Worm (Caenorhabditis elegans) whole organism, L1 larva: ENCODE measurements around the gene T05C3.6.

ENCODE experiments used
- C34B4.2 ChIP-seq: sonication (generic microtip); optimal IDR thresholded peaks from 2 replicates; lab custom pipeline; 2017; ENCODE audit warnings: mild to moderate bottlenecking, missing genetic modification characterization, missing compliant biosample characterization
- alr-1 ChIP-seq: fragments of 200-800 bp; sonication (Bioruptor generic); optimal IDR thresholded peaks from 2 replicates; lab custom pipeline; 2018; ENCODE audit warnings: borderline replicate concordance, mild to moderate bottlenecking, missing genetic modification characterization, missing compliant biosample characterization
- ama-1 ChIP-seq: fragments of 150-350 bp; optimal IDR thresholded peaks from 2 replicates; lab custom pipeline; 2014
- ceh-63 ChIP-seq: fragments of 200-800 bp; sonication (Bioruptor generic); optimal IDR thresholded peaks from 2 replicates; lab custom pipeline; 2018; ENCODE audit warnings: mild to moderate bottlenecking, missing genetic modification characterization, missing compliant biosample characterization
- ceh-88 ChIP-seq: fragments of 200-800 bp; sonication (Bioruptor generic); IDR thresholded peaks from 2 replicates; pipeline ENCODE4 v1.3.6; 2022; ENCODE audit warnings: missing genetic modification characterization, missing compliant biosample characterization
- efl-1 ChIP-seq, 4 experiments: fragments of 150-350 bp; optimal IDR thresholded peaks in 3 of 4; peaks in 1 of 4; 1 replicate in 1 of 4; 2 replicates in 3 of 4; lab custom pipeline; 2014; ENCODE audit warnings: missing biosample characterization in 2 of 4, missing genetic modification characterization in 2 of 4, missing genetic modification reagents in 2 of 4
- elt-3 ChIP-seq, 6 experiments: fragments of 150-350 bp in 1 of 6; sonication (generic microtip); optimal IDR thresholded peaks; 2 replicates each; lab custom pipeline; 2017 to 2018; ENCODE audit warnings: missing biosample characterization in 6 of 6, missing genetic modification characterization in 6 of 6, inconsistent platforms in 1 of 6
- ets-5 ChIP-seq: fragments of 200-800 bp; sonication (Bioruptor generic); IDR thresholded peaks from 2 replicates; pipeline ENCODE4 v1.3.6; 2022; ENCODE audit warnings: missing genetic modification characterization, missing compliant biosample characterization
- fkh-4 ChIP-seq: sonication (generic microtip); optimal IDR thresholded peaks from 2 replicates; lab custom pipeline; 2016; ENCODE audit warnings: missing compliant biosample characterization, missing genetic modification characterization, borderline replicate concordance
- fkh-8 ChIP-seq: sonication (generic microtip); optimal IDR thresholded peaks from 2 replicates; lab custom pipeline; 2016; ENCODE audit warnings: mild to moderate bottlenecking, missing genetic modification characterization, missing compliant biosample characterization
- fos-1 ChIP-seq: fragments of 150-350 bp; optimal IDR thresholded peaks from 2 replicates; lab custom pipeline; 2014; ENCODE audit warnings: missing biosample characterization, missing genetic modification characterization
- grh-1 ChIP-seq: fragments of 200-800 bp; sonication (Bioruptor generic); IDR thresholded peaks from 2 replicates; pipeline ENCODE4 v1.3.6; 2022; ENCODE audit warnings: missing genetic modification reagents, missing genetic modification characterization, missing compliant biosample characterization
- hlh-4 ChIP-seq: sonication (generic microtip); optimal IDR thresholded peaks from 2 replicates; lab custom pipeline; 2016; ENCODE audit warnings: mild to moderate bottlenecking, missing genetic modification characterization, missing compliant biosample characterization
- lin-14 ChIP-seq: fragments of 200-800 bp; sonication (Bioruptor generic); optimal IDR thresholded peaks from 2 replicates; lab custom pipeline; 2018; ENCODE audit warnings: mild to moderate bottlenecking, missing genetic modification characterization, moderate library complexity, missing compliant biosample characterization
- lin-35 ChIP-seq, 2 experiments: fragments of 150-350 bp; optimal IDR thresholded peaks; 2 replicates each; lab custom pipeline; 2014; ENCODE audit warnings: missing biosample characterization in 2 of 2, missing genetic modification characterization in 2 of 2, missing genetic modification reagents in 2 of 2
- lin-39 ChIP-seq: fragments of 150-350 bp; optimal IDR thresholded peaks from 2 replicates; lab custom pipeline; 2014; ENCODE audit warnings: missing biosample characterization, missing genetic modification reagents, missing genetic modification characterization
- lsy-2 ChIP-seq, 2 experiments: fragments of 150-350 bp; optimal IDR thresholded peaks; 2 replicates each; lab custom pipeline; 2014; ENCODE audit warnings: missing biosample characterization in 2 of 2, missing genetic modification characterization in 2 of 2
- mab-9 ChIP-seq: fragments of 200-800 bp; sonication (Bioruptor generic); IDR thresholded peaks from 2 replicates; pipeline ENCODE4 v1.3.6; 2022; ENCODE audit warnings: missing genetic modification reagents, missing genetic modification characterization, missing compliant biosample characterization
- nhr-11 ChIP-seq: fragments of 150-350 bp; optimal IDR thresholded peaks from 2 replicates; lab custom pipeline; 2014; ENCODE audit warnings: missing biosample characterization, missing genetic modification characterization
- nhr-12 ChIP-seq: sonication (generic microtip); optimal IDR thresholded peaks from 2 replicates; lab custom pipeline; 2017; ENCODE audit warnings: missing biosample characterization, missing genetic modification characterization
- nhr-71 ChIP-seq: sonication (generic microtip); optimal IDR thresholded peaks from 2 replicates; lab custom pipeline; 2016; ENCODE audit warnings: mild to moderate bottlenecking, missing genetic modification characterization, moderate library complexity, missing compliant biosample characterization
- nhr-77 ChIP-seq: fragments of 150-350 bp; optimal IDR thresholded peaks from 2 replicates; lab custom pipeline; 2014; ENCODE audit warnings: missing biosample characterization, missing genetic modification characterization
- nhr-85 ChIP-seq: sonication (generic microtip); peaks from one replicate; lab custom pipeline; 2016; ENCODE audit warnings: missing genetic modification characterization, inconsistent platforms, missing compliant biosample characterization
- pag-3 ChIP-seq: sonication (generic microtip); optimal IDR thresholded peaks from 2 replicates; lab custom pipeline; 2017; ENCODE audit warnings: missing genetic modification characterization, mild to moderate bottlenecking, missing compliant biosample characterization, antibody characterized with exemption, borderline replicate concordance; ENCODE audit not compliant: insufficient read depth
- pqm-1 ChIP-seq: sonication (generic microtip); optimal IDR thresholded peaks from 3 replicates; lab custom pipeline; 2017; ENCODE audit warnings: missing biosample characterization, missing genetic modification characterization
- rnt-1 ChIP-seq: sonication (generic microtip); optimal IDR thresholded peaks from 2 replicates; lab custom pipeline; 2016; ENCODE audit warnings: mild to moderate bottlenecking, missing genetic modification characterization, moderate library complexity, missing compliant biosample characterization
- snpc-4 ChIP-seq: fragments of 150-350 bp; optimal IDR thresholded peaks from 2 replicates; lab custom pipeline; 2014; ENCODE audit warnings: missing biosample characterization, missing genetic modification characterization
- sptf-1 ChIP-seq: fragments of 150-350 bp; optimal IDR thresholded peaks from 2 replicates; lab custom pipeline; 2014; ENCODE audit warnings: missing biosample characterization, missing genetic modification characterization
- sup-37 ChIP-seq: fragments of 200-800 bp; sonication (Bioruptor generic); optimal IDR thresholded peaks from 2 replicates; lab custom pipeline; 2018; ENCODE audit warnings: mild to moderate bottlenecking, missing genetic modification characterization, missing compliant biosample characterization
- swsn-7 ChIP-seq: sonication (generic microtip); optimal IDR thresholded peaks from 2 replicates; lab custom pipeline; 2016; ENCODE audit warnings: missing genetic modification characterization, missing compliant biosample characterization
- unc-30 ChIP-seq: sonication (generic microtip); optimal IDR thresholded peaks from 2 replicates; lab custom pipeline; 2017; ENCODE audit warnings: missing biosample characterization, missing genetic modification characterization
- unc-62 ChIP-seq: fragments of 150-350 bp; optimal IDR thresholded peaks from 2 replicates; lab custom pipeline; 2014; ENCODE audit warnings: missing biosample characterization, missing genetic modification reagents, missing genetic modification characterization
- unc-86 ChIP-seq: sonication (generic microtip); optimal IDR thresholded peaks from 2 replicates; lab custom pipeline; 2016; ENCODE audit warnings: missing genetic modification characterization, missing compliant biosample characterization
- unc-98 ChIP-seq: fragments of 200-800 bp; sonication (Bioruptor generic); IDR thresholded peaks from 2 replicates; pipeline ENCODE4 v1.3.6; 2022; ENCODE audit warnings: missing genetic modification characterization, missing compliant biosample characterization
- vab-15 ChIP-seq: sonication (generic microtip); optimal IDR thresholded peaks from 2 replicates; lab custom pipeline; 2017; ENCODE audit warnings: missing genotype, mild to moderate bottlenecking, missing genetic modification characterization, missing compliant biosample characterization

The T05C3.6 gene

DNA sequence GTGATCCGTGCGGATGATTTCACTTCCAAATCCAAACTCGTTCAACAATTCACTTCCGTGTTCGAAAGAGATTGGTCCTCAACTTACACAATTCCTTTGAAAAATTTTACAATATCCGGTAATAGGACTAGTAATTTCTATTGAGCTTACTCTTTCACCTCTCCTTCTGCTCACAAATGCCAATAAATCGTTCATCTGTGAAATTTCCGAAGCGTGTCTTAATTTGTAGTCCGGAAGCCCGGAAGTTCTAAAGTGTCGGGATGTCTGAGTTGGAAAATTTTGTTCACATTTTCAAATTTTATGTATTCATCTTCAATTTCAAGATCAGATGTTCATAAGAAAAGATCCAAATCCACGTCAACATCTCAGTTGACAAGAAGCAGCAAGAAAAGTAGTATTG, 3.2 kb downstream of the T05C3.6 start, which contains the start of gene T05C3.2:
T05C3.2 (plus strand) TSS at position 301 of the 400 bp plus-strand sequence.
- TF ChIP-seq efl-1 (optimal IDR thresholded peaks at IDR 0.05; lab: Kevin White, UChicago): no peak
- TF ChIP-seq efl-1 (GFP tag; optimal IDR thresholded peaks at IDR 0.05 in 1 of 2; lab: Kevin White, UChicago): no peak
- no peak for TF ChIP-seq mab-9 (GFP tag; lab: Robert Waterston, UW)
- no peak for TF ChIP-seq fkh-4
- no peak for TF ChIP-seq ceh-88 (GFP tag; lab: Robert Waterston, UW)
- no peak for TF ChIP-seq unc-30 (tag; lab: Kevin White, UChicago)
- no peak for TF ChIP-seq nhr-71 (tag; lab: Kevin White, UChicago)
- no peak for TF ChIP-seq lsy-2 (tag; optimal IDR thresholded peaks at IDR 0.05; lab: Kevin White, UChicago)
- TF ChIP-seq hlh-4: no peak
- TF ChIP-seq unc-98 (GFP tag; lab: Robert Waterston, UW): no peak
- no peak for TF ChIP-seq swsn-7 (tag; lab: Kevin White, UChicago)
- no peak for TF ChIP-seq lin-39 (tag; lab: Kevin White, UChicago)
- no peak for TF ChIP-seq nhr-12 (tag; lab: Kevin White, UChicago)
- no peak for TF ChIP-seq sptf-1 (tag; lab: Kevin White, UChicago)
- no peak for TF ChIP-seq grh-1
- no peak for TF ChIP-seq sup-37 (GFP tag; lab: Kevin White, UChicago)
- TF ChIP-seq fos-1 (tag; lab: Kevin White, UChicago): no peak
- TF ChIP-seq rnt-1 (tag; lab: Kevin White, UChicago): no peak
- TF ChIP-seq ceh-63: no peak

ce11 chrV:5499475-5499874, 9.2 kb downstream of the T05C3.6 start:
- TF ChIP-seq elt-3 (tag; optimal IDR thresholded peaks at IDR 0.05; lab: Kevin White, UChicago): no peak
- no peak for TF ChIP-seq nhr-11 (tag; lab: Kevin White, UChicago)
- no peak for TF ChIP-seq lin-14 (GFP tag; lab: Kevin White, UChicago)
- TF ChIP-seq unc-86 (tag; lab: Kevin White, UChicago): no peak
- no peak for TF ChIP-seq sptf-1 (tag; lab: Kevin White, UChicago)
- no peak for TF ChIP-seq nhr-77
- TF ChIP-seq pag-3 (tag; lab: Kevin White, UChicago): no peak
- TF ChIP-seq vab-15 (tag; lab: Kevin White, UChicago): no peak
- no peak for TF ChIP-seq alr-1 (tag; lab: Kevin White, UChicago)
- TF ChIP-seq unc-62 (GFP tag; lab: Kevin White, UChicago): no peak
- no peak for TF ChIP-seq swsn-7 (tag; lab: Kevin White, UChicago)
- no peak for TF ChIP-seq pqm-1 (tag; lab: Kevin White, UChicago)
- no peak for TF ChIP-seq fkh-8
- no peak for TF ChIP-seq nhr-85
- TF ChIP-seq snpc-4: no peak
- TF ChIP-seq nhr-12 (tag; lab: Kevin White, UChicago): no peak

- TF ChIP-seq ama-1 (lab: Kevin White, UChicago) (peak; percentile 38), lin-35 (GFP tag; optimal IDR thresholded peaks at IDR 0.05; lab: Kevin White, UChicago) (peak in 1 of 2 experiments; percentile 5), C34B4.2 (tag; lab: Kevin White, UChicago) (no peak)
- TF ChIP-seq, all 84 proteins: peak for 2
Observed at ce11 chrV:5502701-5503100, 12.5 kb downstream of the T05C3.6 start.

ce11 chrV:5504295-5504694, 14.1 kb downstream of the T05C3.6 start:
- TF ChIP-seq ets-5 (GFP tag; lab: Robert Waterston, UW): 0 out of 2 replicates have a peak, but pooled peaks have one; percentile 41
- no peak for TF ChIP-seq fkh-8
